Worm (Caenorhabditis elegans) whole organism, L4/young adult: ENCODE data around the gene C48B4.8.

Source experiments
- W03F9.2 ChIP-seq: fragments of 150-350 bp; optimal IDR thresholded peaks from 2 replicates; lab custom pipeline; 2014; ENCODE audit warnings: missing biosample characterization, missing genetic modification characterization
- dao-5 ChIP-seq: sonication (generic microtip); optimal IDR thresholded peaks from 2 replicates; lab custom pipeline; 2016; ENCODE audit warnings: missing genotype, missing genetic modification characterization, moderate library complexity, missing compliant biosample characterization
- him-1 ChIP-seq: sonication (generic microtip); optimal IDR thresholded peaks from 2 replicates; lab custom pipeline; 2016; ENCODE audit warnings: missing genotype, missing genetic modification reagents, missing genetic modification characterization, missing compliant biosample characterization

Gene C48B4.8

DNA sequence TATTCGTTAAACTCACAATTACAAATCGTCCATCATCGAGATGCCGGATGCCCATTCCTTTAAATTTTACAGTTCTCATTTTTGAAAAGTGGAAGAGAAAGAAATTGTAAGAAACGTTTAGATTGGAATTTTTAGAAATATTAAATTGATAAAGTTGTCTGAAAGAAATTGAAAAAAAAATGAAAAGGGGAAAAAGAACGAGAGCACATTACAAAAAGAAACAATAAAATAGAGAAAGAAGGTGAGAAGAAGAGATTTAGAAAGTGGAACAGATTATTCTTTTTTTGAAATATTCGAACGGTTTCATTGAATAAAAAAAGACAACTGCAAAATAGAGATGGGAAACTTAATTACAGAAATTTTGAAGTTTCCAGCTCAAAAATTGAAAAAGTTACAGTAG, at the start of gene C48B4.8:
Gene C48B4.8 (minus strand): TSS at position 101 of the 400 bp plus-strand sequence.
- no peak for TF ChIP-seq W03F9.2 (tag; lab: Kevin White, UChicago)
- no peak for TF ChIP-seq him-1 (tag; lab: Kevin White, UChicago)
- no peak for TF ChIP-seq dao-5 (tag; lab: Kevin White, UChicago)

- no peak for TF ChIP-seq dao-5 (tag; lab: Kevin White, UChicago)
- no peak for TF ChIP-seq W03F9.2 (tag; lab: Kevin White, UChicago)
- no peak for TF ChIP-seq him-1 (tag; lab: Kevin White, UChicago)
Measured at ce11 chrIII:9608650-9609049, 47.6 kb upstream of the C48B4.8 start, which contains the start of gene clec-161. clec-161 (minus strand) TSS chrIII:9608750.

DNA sequence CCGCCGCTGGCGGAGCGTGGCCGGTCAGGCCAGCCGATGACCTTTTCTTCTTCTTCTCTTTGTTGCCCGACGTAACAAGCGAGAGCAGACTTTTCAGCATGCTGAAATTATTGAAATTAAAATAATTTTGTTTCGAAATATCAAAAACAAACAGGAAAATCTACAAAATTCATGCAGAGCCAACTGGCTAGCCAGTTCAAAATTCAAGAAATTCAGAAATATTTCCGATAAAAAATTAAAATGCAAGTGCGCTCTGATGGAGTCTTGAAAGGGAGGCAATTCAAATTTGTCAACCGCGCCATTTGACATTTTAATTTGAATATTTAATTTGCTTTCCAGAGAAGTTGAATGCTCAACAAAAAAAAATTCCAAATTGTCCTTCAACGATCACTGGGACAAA, 39.6 kb upstream of the C48B4.8 start, which contains the start of gene F58A4.2:
Gene F58A4.2 (minus strand): TSS at position 101 of the 400 bp plus-strand sequence.
- TF ChIP-seq him-1 (tag; lab: Kevin White, UChicago) (no peak), dao-5 (tag; lab: Kevin White, UChicago) (no peak), W03F9.2 (tag; lab: Kevin White, UChicago) (no peak)

DNA sequence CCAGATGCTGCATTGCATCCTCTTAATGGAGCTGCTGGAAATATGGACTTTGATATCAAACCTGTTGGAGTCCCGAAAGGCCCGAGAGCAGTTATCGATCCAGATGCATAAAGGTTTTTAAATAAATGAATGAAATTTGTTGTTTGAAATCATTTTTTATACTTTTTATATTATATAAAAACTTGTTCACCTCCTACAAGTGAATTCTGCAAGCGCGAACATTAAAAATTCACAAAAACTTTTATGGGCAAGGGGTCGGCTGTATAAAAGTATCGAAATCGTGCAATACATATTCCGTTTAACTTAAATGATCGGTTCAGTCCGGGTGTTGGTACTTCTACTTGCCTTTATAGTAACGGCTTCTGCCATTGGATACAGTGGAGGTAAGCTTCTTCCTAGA, 37.1 kb upstream of the C48B4.8 start, which contains the start of gene F58A4.1:
Gene F58A4.1 (plus strand): TSS at position 301 of the 400 bp plus-strand sequence.
- no peak for TF ChIP-seq W03F9.2 (tag; lab: Kevin White, UChicago)
- TF ChIP-seq dao-5 (tag; lab: Kevin White, UChicago): no peak
- no peak for TF ChIP-seq him-1 (tag; lab: Kevin White, UChicago)

ce11 chrIII:9597044-9597443, 36.0 kb upstream of the C48B4.8 start, which contains the start of gene C48B4.12:
C48B4.12 (plus strand) TSS chrIII:9597344.
- TF ChIP-seq him-1 (tag; lab: Kevin White, UChicago) (no peak), W03F9.2 (tag; lab: Kevin White, UChicago) (no peak), dao-5 (tag; lab: Kevin White, UChicago) (no peak)

DNA sequence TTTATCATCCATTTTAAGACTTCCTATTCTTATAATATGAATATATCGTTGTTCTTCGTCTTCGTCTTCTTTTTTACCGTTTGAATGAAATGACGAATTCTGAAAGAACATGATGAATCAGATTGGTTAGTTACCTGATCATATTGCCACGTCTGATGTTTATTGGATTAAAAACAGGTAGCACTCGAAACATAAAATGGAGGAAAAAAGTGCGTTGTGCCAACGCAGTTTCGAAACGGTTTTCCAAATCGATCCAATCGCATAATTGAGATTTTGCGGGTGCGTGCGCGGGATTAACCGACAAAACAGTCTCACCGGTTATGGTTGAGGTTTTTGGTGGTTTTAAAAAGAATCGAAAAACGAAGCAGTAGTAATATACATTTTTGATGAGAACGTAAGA, 34.5 kb upstream of the C48B4.8 start, which contains the start of gene rom-2:
Gene rom-2 (minus strand): TSS at position 101 of the 400 bp plus-strand sequence.
- TF ChIP-seq him-1 (tag; lab: Kevin White, UChicago): no peak
- TF ChIP-seq dao-5 (tag; lab: Kevin White, UChicago): no peak
- no peak for TF ChIP-seq W03F9.2 (tag; lab: Kevin White, UChicago)

ce11 chrIII:9592118-9592517, 31.1 kb upstream of the C48B4.8 start, which contains the start of gene acox-1.5:
acox-1.5 (minus strand) TSS chrIII:9592192.
- TF ChIP-seq dao-5 (tag; lab: Kevin White, UChicago) (no peak), him-1 (tag; lab: Kevin White, UChicago) (no peak), W03F9.2 (tag; lab: Kevin White, UChicago) (no peak)

DNA sequence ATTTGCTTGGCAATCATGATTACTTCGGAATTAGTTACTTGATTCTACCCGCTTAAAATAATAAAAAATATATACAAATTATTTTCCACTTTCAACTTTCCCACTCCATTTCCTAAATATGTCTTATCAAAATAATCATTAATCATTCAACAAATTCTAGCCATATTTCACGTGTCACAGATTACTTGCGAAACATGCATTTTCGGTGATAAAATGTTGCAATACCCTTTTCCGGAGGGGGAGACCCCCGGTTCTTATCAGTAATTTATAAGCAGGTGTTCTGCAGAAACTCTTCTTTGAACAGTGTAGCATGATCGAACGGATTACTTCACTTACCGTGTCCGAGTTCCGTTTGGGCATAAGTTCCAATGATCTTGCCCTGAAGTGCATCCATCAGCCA, 29.2 kb upstream of the C48B4.8 start:
- TF ChIP-seq dao-5 (tag; lab: Kevin White, UChicago): no peak
- no peak for TF ChIP-seq him-1 (tag; lab: Kevin White, UChicago)

DNA sequence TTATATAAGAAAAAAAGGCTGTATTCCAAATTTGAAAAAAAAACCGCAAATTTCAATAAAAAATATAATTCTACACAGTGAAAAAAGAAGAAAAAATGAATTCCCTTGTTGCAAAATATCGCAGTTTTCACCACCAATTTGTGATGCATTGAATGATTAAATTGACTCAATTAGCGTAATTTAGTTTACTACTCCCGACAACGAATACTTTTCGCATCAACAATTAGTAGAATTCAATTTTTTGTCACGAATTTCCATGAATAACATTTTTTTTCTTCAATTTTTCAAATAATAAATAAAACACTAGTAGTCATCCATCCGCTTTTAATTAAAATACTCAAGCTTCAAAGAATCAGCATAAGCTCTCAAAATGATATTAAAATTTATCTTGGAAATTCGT, 24.3 kb upstream of the C48B4.8 start:
- TF ChIP-seq W03F9.2 (tag; lab: Kevin White, UChicago) (no peak), dao-5 (tag; lab: Kevin White, UChicago) (no peak), him-1 (tag; lab: Kevin White, UChicago) (no peak)

DNA sequence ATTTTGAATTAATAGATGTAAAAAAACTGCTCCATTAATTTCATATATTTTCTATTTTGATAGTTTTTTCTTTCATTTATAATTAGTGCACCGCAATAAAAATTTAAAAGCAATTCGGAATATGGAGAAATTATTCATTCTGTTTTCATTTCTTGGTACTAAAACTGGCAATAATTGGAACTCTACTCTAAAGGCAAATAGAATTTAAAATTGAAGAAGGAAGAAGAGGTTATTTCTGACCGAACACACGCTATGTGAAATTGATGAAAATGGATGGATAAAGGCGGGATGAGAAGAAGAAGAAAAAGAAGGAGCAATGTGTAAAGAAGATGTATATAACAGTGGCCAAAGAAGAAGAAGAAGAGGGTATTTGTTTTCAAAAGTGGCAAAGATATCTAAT, 22.2 kb upstream of the C48B4.8 start:
- no peak for TF ChIP-seq W03F9.2 (tag; lab: Kevin White, UChicago)
- no peak for TF ChIP-seq him-1 (tag; lab: Kevin White, UChicago)
- TF ChIP-seq dao-5 (tag; lab: Kevin White, UChicago): no peak

- no peak for TF ChIP-seq W03F9.2 (tag; lab: Kevin White, UChicago)
- no peak for TF ChIP-seq dao-5 (tag; lab: Kevin White, UChicago)
- no peak for TF ChIP-seq him-1 (tag; lab: Kevin White, UChicago)
Measured at ce11 chrIII:9582240-9582639, 21.2 kb upstream of the C48B4.8 start, which contains the start of gene C48B4.3. C48B4.3 (minus strand) TSS chrIII:9582388.

DNA sequence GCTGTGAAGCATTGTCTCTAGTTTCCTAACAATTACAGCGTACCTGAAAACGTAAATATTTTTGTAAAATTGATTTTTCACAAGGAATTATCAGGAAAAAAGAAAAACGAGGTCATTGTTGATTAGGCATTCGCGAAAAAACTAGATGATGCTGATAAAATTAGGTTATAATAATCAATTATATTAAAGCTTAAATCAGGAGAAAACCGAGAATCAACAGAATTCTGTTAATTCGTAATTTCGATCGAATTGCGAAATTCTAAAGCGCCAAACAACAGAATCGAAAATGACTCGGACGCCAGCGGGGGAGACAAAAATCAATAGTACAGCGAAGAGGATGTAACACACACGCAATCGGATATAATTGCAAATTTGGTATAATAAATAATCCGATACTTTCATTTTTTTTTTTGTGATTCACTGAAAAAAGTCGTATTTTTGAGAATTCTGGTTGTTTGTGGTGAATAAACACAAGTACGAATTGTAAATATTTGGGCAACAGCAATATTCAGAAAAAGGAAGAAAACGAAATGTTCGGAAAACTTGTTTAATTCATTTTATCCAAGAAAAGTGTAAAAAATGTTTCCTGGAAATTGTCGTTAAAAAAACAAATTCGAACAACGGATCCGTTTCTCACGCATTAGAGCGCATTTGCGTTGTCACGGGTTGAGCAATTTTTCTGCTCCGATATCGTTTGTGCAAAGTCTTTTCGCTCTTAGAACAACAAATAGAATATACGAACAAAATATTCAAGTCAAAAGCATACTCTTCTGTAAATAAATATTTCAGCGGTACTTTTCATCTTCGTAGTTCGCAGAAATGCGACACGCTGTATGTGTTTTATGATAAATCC, 19.2 kb upstream of the C48B4.8 start, which contains the start of gene ced-7:
Gene ced-7 (minus strand): TSS at position 51 of the 853 bp plus-strand sequence.
- TF ChIP-seq dao-5 (tag; lab: Kevin White, UChicago) (no peak), him-1 (tag; lab: Kevin White, UChicago) (no peak), W03F9.2 (tag; lab: Kevin White, UChicago) (no peak)

ce11 chrIII:9570869-9571268, 9.8 kb upstream of the C48B4.8 start:
- no peak for TF ChIP-seq him-1 (tag; lab: Kevin White, UChicago)
- no peak for TF ChIP-seq dao-5 (tag; lab: Kevin White, UChicago)
- no peak for TF ChIP-seq W03F9.2 (tag; lab: Kevin White, UChicago)
